Worm (Caenorhabditis elegans): Measurements from ENCODE around the gene B0302.5.

B0302.5 gene

DNA sequence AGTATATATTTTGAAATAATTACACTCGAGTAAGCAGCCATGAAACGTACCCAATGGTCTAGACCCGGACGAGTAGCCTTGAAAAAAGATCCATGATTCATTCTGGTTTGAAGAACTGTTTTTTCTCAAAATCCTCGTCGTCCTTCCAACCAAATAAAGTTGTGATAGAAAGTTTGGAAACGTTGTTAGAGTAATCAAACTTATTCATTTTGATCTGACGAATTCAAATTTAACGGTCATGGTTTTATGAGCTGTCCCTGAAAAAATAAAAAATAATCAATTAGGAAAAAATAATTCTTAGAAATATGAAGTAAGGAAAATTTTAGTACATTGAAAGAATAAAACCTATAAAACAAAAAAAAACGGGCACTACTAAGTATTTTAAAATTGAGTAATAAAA, 18.3 kb downstream of the B0302.5 start, which contains the start of gene B0302.4:
Gene B0302.4 (minus strand): TSS at position 101 of the 400 bp plus-strand sequence.
- TF ChIP-seq ceh-82 (tag; optimal IDR thresholded peaks at IDR 0.05), result no peak

DNA sequence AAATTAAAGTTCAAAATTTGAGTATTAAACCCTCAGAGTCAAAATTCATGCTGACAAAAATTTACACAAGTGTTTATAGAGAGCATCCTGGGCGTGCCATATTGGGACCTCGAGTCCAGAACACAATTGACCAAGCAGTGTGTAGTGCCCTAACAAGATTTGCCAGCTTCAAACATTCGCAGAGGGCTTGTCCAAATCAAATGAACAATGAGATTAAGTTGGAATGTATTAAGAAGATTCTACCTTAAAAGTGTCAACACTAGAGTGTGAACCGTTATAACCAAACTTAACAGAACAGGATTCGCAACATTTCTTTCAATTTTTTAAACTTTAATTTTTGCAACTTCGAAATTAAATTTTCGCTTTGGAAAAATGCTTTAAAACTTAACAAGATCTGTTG, 24.5 kb downstream of the B0302.5 start:
- TF ChIP-seq zag-1 (tag; optimal IDR thresholded peaks at IDR 0.05), result no peak
- TF ChIP-seq lir-3 (tag; optimal IDR thresholded peaks at IDR 0.05; ENCODE audit: poor library complexity), result no peak
- TF ChIP-seq nhr-19 (GFP tag; conservative IDR thresholded peaks at IDR 0.05), result no peak
- TF ChIP-seq lin-35 (GFP tag; optimal IDR thresholded peaks at IDR 0.05), result no peak
- TF ChIP-seq egl-27 (tag; optimal IDR thresholded peaks at IDR 0.05), result no peak
- TF ChIP-seq sox-4 (tag; optimal IDR thresholded peaks at IDR 0.05), result no peak
- TF ChIP-seq mab-9 (GFP tag; IDR thresholded peaks at IDR 0.05), result no peak
- TF ChIP-seq lin-13 (GFP tag; optimal IDR thresholded peaks at IDR 0.05), result no peak

- TF ChIP-seq fkh-10 (GFP tag; optimal IDR thresholded peaks at IDR 0.05) (peak; percentile 24), lin-35 (GFP tag; optimal IDR thresholded peaks at IDR 0.05) (no peak), nhr-85 (tag) (peak; percentile 25), aly-2 (tag; optimal IDR thresholded peaks at IDR 0.05) (no peak), lin-14 (GFP tag; optimal IDR thresholded peaks at IDR 0.05) (peak; percentile 1)
Observed at ce11 chrX:17168086-17168485, 26.9 kb downstream of the B0302.5 start.

DNA sequence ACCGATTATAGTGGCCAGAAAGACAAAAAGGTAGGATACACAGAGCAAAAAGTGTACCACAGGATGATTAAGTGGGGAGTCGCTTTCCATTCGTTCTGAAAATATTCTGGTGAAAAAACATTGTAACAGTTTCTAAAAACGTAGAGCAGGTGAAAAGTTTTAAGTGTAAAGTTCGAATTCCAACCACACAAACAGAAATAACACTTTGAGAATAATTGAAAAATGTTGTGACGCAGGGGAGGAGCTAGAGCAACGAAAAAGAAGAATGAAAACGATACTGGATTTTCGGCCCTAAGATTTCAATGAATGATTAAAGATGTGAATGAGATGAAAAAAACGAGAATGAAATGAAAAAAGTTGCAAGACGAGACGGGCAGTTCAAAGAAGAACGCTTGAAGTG, 37.1 kb downstream of the B0302.5 start, which contains the start of gene npr-21:
Gene npr-21 (minus strand): TSS at position 101 of the 400 bp plus-strand sequence.
- TF ChIP-seq nhr-85 (tag) (no peak), skn-1 (tag; optimal IDR thresholded peaks at IDR 0.05) (no peak), egl-13 (tag; optimal IDR thresholded peaks at IDR 0.05) (no peak), fos-1 (tag; optimal IDR thresholded peaks at IDR 0.05) (no peak), lin-14 (GFP tag; optimal IDR thresholded peaks at IDR 0.05) (no peak), nhr-20 (tag; optimal IDR thresholded peaks at IDR 0.05) (no peak), C34B4.2 (tag; optimal IDR thresholded peaks at IDR 0.05) (no peak), nhr-84 (tag; optimal IDR thresholded peaks at IDR 0.05) (no peak)

DNA sequence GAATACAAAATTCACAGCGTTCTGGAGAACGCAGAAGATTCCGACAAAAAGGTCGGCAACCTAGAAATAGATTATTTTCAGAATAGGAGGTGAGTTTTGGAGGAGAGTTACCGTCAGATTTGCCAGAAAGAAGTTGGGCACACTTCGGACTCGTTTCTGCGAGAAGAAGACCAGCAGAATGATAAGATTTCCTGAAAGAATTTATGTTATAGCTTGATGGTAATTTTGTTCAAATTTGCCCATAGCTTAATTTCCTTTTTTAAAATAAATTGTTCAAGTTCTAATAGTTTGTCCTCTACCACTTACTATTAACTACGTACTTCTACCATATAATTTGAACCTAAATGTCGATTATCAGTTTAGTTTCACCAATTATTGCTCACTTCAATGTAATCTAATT, 37.8 kb downstream of the B0302.5 start:
- no peak for TF ChIP-seq fkh-10 (GFP tag; optimal IDR thresholded peaks at IDR 0.05)
- TF ChIP-seq lsy-2 (tag; optimal IDR thresholded peaks at IDR 0.05), result no peak
- TF ChIP-seq hlh-4 (tag; optimal IDR thresholded peaks at IDR 0.05), result no peak
- TF ChIP-seq elt-2 (tag; optimal IDR thresholded peaks at IDR 0.05), result no peak
- TF ChIP-seq isw-1 (GFP tag; IDR thresholded peaks at IDR 0.05), result no peak
- TF ChIP-seq lin-39 (tag; optimal IDR thresholded peaks at IDR 0.05), result no peak
- no peak for TF ChIP-seq F16B12.6 (tag; optimal IDR thresholded peaks at IDR 0.05)
- no peak for TF ChIP-seq ets-5 (GFP tag; IDR thresholded peaks at IDR 0.05)
- no peak for TF ChIP-seq sup-37 (GFP tag; optimal IDR thresholded peaks at IDR 0.05)
- TF ChIP-seq ztf-4 (tag; optimal IDR thresholded peaks at IDR 0.05), result no peak
- no peak for TF ChIP-seq mdl-1 (tag; optimal IDR thresholded peaks at IDR 0.05)
- TF ChIP-seq ces-1 (GFP tag; optimal IDR thresholded peaks at IDR 0.05), result no peak
- TF ChIP-seq unc-30 (tag; optimal IDR thresholded peaks at IDR 0.05), result no peak
- no peak for TF ChIP-seq pag-3 (tag; optimal IDR thresholded peaks at IDR 0.05; ENCODE audit: borderline replicate concordance, insufficient read depth)
- no peak for TF ChIP-seq tlp-1 (tag; optimal IDR thresholded peaks at IDR 0.05)

ce11 chrX:17151160-17151711, 43.7 kb downstream of the B0302.5 start, which contains the start of gene mdt-1.2:
TSS of gene mdt-1.2 (plus strand) at chrX:17151522.
- TF ChIP-seq ceh-82 (tag; optimal IDR thresholded peaks at IDR 0.05) (peak; percentile 68 to 81 (median 77)), dsc-1 (tag; optimal IDR thresholded peaks at IDR 0.05) (peak; percentile 70), jun-1 (tag; optimal IDR thresholded peaks at IDR 0.05) (no peak), lir-3 (tag; optimal IDR thresholded peaks at IDR 0.05; ENCODE audit: poor library complexity) (peak; percentile 48), elt-3 (tag; optimal IDR thresholded peaks at IDR 0.05) (peak in 2 of 6 experiments; percentile 49 to 59), nhr-20 (tag; optimal IDR thresholded peaks at IDR 0.05) (peak; percentile 86), C16A3.4 (tag; optimal IDR thresholded peaks at IDR 0.05) (peak; percentile 82), nhr-19 (GFP tag; conservative IDR thresholded peaks at IDR 0.05) (peak; percentile 77), elt-2 (tag; optimal IDR thresholded peaks at IDR 0.05) (peak; percentile 34), zag-1 (tag; optimal IDR thresholded peaks at IDR 0.05) (no peak), lin-14 (GFP tag; optimal IDR thresholded peaks at IDR 0.05) (peak; percentile 92), ceh-88 (GFP tag; IDR thresholded peaks at IDR 0.05) (no peak), sup-37 (GFP tag; optimal IDR thresholded peaks at IDR 0.05) (no peak), nhr-85 (tag) (peak; percentile 73), tlp-1 (tag; optimal IDR thresholded peaks at IDR 0.05) (no peak), xbp-1 (tag; optimal IDR thresholded peaks at IDR 0.05) (peak; percentile 68), lsy-2 (tag; optimal IDR thresholded peaks at IDR 0.05) (peak; percentile 76 to 78), mef-2 (tag; optimal IDR thresholded peaks at IDR 0.05) (no peak), dpl-1 (GFP tag; optimal IDR thresholded peaks at IDR 0.05) (peak; percentile 61 to 72 (median 65))

All from whole organism, L1 larva.